Fruit fly (Drosophila melanogaster): ENCODE measurements around the gene CG9806.
A peak's percentile ranks its signal among the peaks of the same experiment; 100 is the strongest.

The CG9806 gene

dm6 chrX:10620144-10621005, 6.5 kb downstream of the CG9806 start, which contains the start of gene CG43347 (continued):
- no peak for TF ChIP-seq ERR (GFP tag; optimal IDR thresholded peaks at IDR 0.05)
- peak; percentile 41 for TF ChIP-seq tio (GFP tag; optimal IDR thresholded peaks at IDR 0.05)
- TF ChIP-seq lola (GFP tag; optimal IDR thresholded peaks at IDR 0.05), result peak in 1 of 3 experiments; percentile 42
- no peak for TF ChIP-seq tna (GFP tag; IDR thresholded peaks at IDR 0.05; ENCODE audit: partially characterized antibody)
- TF ChIP-seq CG16779 (GFP tag; IDR thresholded peaks at IDR 0.05), result no peak
- peak; percentile 43 for TF ChIP-seq sd (tag; optimal IDR thresholded peaks at IDR 0.05)
- no peak for TF ChIP-seq Mrtf (GFP tag; IDR thresholded peaks at IDR 0.05)
- TF ChIP-seq zfh2 (GFP tag; optimal IDR thresholded peaks at IDR 0.05), result peak; percentile 22
- TF ChIP-seq dmrt99B (tag; optimal IDR thresholded peaks at IDR 0.05), result peak; percentile 80
- peak; percentile 45 for TF ChIP-seq CG11723 (GFP tag; optimal IDR thresholded peaks at IDR 0.05)
- TF ChIP-seq CG3407 (GFP tag; optimal IDR thresholded peaks at IDR 0.05), result peak; percentile 41
- no peak for TF ChIP-seq MBD-R2 (GFP tag; IDR thresholded peaks at IDR 0.05)
- TF ChIP-seq CG18011 (GFP tag; optimal IDR thresholded peaks at IDR 0.05), result peak; percentile 3
- TF ChIP-seq cad (GFP tag; optimal IDR thresholded peaks at IDR 0.05), result no peak
- peak; percentile 71 for TF ChIP-seq CG2712 (tag; optimal IDR thresholded peaks at IDR 0.05)
- peak; percentile 13 for TF ChIP-seq CG12942 (GFP tag; optimal IDR thresholded peaks at IDR 0.05)
- TF ChIP-seq CG13424 (tag; optimal IDR thresholded peaks at IDR 0.05), result peak; percentile 82
- TF ChIP-seq gce (GFP tag; IDR thresholded peaks at IDR 0.05), result no peak
- TF ChIP-seq CG34376 (GFP tag; optimal IDR thresholded peaks at IDR 0.05), result peak; percentile 82
- peak; percentile 76 for TF ChIP-seq Fer3 (tag; optimal IDR thresholded peaks at IDR 0.05)
- no peak for TF ChIP-seq Myb (GFP tag; optimal IDR thresholded peaks at IDR 0.05)
- TF ChIP-seq vfl (GFP tag; optimal IDR thresholded peaks at IDR 0.05), result no peak
- TF ChIP-seq mirr (GFP tag; optimal IDR thresholded peaks at IDR 0.05), result no peak
- peak; percentile 39; the same call in 1 of the 2 replicates for TF ChIP-seq CG4404 (GFP tag; IDR thresholded peaks at IDR 0.05)
- TF ChIP-seq CG14860 (GFP tag; IDR thresholded peaks at IDR 0.05; ENCODE audit: partially characterized antibody), result no peak
- TF ChIP-seq CG6813 (GFP tag; optimal IDR thresholded peaks at IDR 0.05), result peak; percentile 69
- TF ChIP-seq Oaz (GFP tag; IDR thresholded peaks at IDR 0.05), result no peak
- TF ChIP-seq CG14441 (GFP tag; IDR thresholded peaks at IDR 0.05), result peak; percentile 41; the same call in 1 of the 2 replicates
- TF ChIP-seq bcd (GFP tag; optimal IDR thresholded peaks at IDR 0.05), result peak; percentile 66
- no peak for TF ChIP-seq ems (GFP tag; optimal IDR thresholded peaks at IDR 0.05)
- TF ChIP-seq stc (GFP tag; IDR thresholded peaks at IDR 0.05), result peak; percentile 61
- TF ChIP-seq CG17568 (GFP tag; optimal IDR thresholded peaks at IDR 0.05), result no peak
- TF ChIP-seq da (GFP tag; optimal IDR thresholded peaks at IDR 0.05), result no peak
- TF ChIP-seq Drgx (GFP tag; IDR thresholded peaks at IDR 0.05), result peak; percentile 31; the same call in 1 of the 2 replicates
- TF ChIP-seq CG3847 (GFP tag; IDR thresholded peaks at IDR 0.05), result peak; percentile 27; the same call in 1 of the 2 replicates
- TF ChIP-seq CG7745 (tag; optimal IDR thresholded peaks at IDR 0.05), result no peak
- TF ChIP-seq Gsc (GFP tag; IDR thresholded peaks at IDR 0.05), result no peak
- 0 out of 2 replicates have a peak, but pooled peaks have one; percentile 24 for TF ChIP-seq Taf1 (GFP tag; IDR thresholded peaks at IDR 0.05)
- TF ChIP-seq Chrac-16 (GFP tag; optimal IDR thresholded peaks at IDR 0.05), result peak; percentile 39
- no peak for TF ChIP-seq CG6654 (GFP tag; optimal IDR thresholded peaks at IDR 0.05)
- TF ChIP-seq CG15601 (tag; optimal IDR thresholded peaks at IDR 0.05), result peak; percentile 61
- no peak for TF ChIP-seq sim (GFP tag; IDR thresholded peaks at IDR 0.05)
- no peak for TF ChIP-seq pita (GFP tag; optimal IDR thresholded peaks at IDR 0.05)
- TF ChIP-seq CG1024 (GFP tag; IDR thresholded peaks at IDR 0.05), result no peak
- TF ChIP-seq CG32767 (GFP tag; IDR thresholded peaks at IDR 0.05), result 0 out of 2 replicates have a peak, but pooled peaks have one; percentile 20
- TF ChIP-seq hbn (GFP tag; IDR thresholded peaks at IDR 0.05; ENCODE audit: partially characterized antibody), result no peak
- peak; percentile 48 for TF ChIP-seq Asciz (GFP tag; optimal IDR thresholded peaks at IDR 0.05)
- TF ChIP-seq dan (GFP tag; IDR thresholded peaks at IDR 0.05), result no peak
- TF ChIP-seq Sox100B (GFP tag; optimal IDR thresholded peaks at IDR 0.05), result no peak
